Fruit fly (Drosophila melanogaster) whole organism: Measurements from ENCODE around the gene CG13829.

Experiments used
- Dll ChIP-seq: fragments of >200 bp; optimal IDR thresholded peaks from 2 replicates; lab custom pipeline; 2017
- pan ChIP-seq: fragments of >200 bp; optimal IDR thresholded peaks from 2 replicates; lab custom pipeline; 2017

DNA sequence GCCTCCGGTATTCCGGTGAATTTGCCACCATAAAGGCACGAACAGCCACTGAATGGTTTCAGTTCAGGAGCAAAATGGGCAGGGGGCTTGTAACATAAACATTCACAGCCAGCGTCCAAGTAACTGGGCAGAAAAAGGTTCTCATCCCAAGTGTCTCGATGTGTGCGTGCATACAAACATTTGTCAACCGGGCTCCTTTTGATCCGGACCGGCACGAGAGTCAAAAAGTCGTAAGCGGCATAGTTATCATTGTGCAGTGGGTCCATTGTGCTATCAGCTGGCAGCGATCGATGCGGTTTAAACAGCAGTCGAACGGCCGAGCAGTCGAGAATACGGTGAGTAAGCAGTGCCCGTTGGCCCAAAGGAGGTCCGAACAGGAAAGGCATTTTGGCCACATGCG lies 15.5 kb downstream of the CG13829 start:
- no peak for TF ChIP-seq pan (lab: Kevin White, UChicago)
- TF ChIP-seq Dll (lab: Kevin White, UChicago) = no peak
